Worm (Caenorhabditis elegans): ENCODE data around the gene gar-2.

ce11 chrIII:6309066-6309465 is at the start of gene gar-2:
- TF ChIP-seq tlf-1 (GFP tag; optimal IDR thresholded peaks at IDR 0.05) = no peak
- no peak for TF ChIP-seq pha-4 (tag; optimal IDR thresholded peaks at IDR 0.05)
- no peak for TF ChIP-seq ets-4 (GFP tag; optimal IDR thresholded peaks at IDR 0.05)
- no peak for TF ChIP-seq snpc-4 (GFP tag; optimal IDR thresholded peaks at IDR 0.05)
- no peak for TF ChIP-seq snpc-4 (tag; optimal IDR thresholded peaks at IDR 0.05)
- no peak for TF ChIP-seq hlh-12 (tag; optimal IDR thresholded peaks at IDR 0.05)
- TF ChIP-seq rec-8 (tag; optimal IDR thresholded peaks at IDR 0.05) = no peak
- TF ChIP-seq madf-10 (tag; optimal IDR thresholded peaks at IDR 0.05) = no peak
- TF ChIP-seq Y95B8A.8 (GFP tag; IDR thresholded peaks at IDR 0.05) = no peak
- no peak for TF ChIP-seq ztf-3 (GFP tag; optimal IDR thresholded peaks at IDR 0.05)
- no peak for TF ChIP-seq unc-62 (GFP tag; optimal IDR thresholded peaks at IDR 0.05)
- no peak for TF ChIP-seq ztf-22 (GFP tag; optimal IDR thresholded peaks at IDR 0.05)
- no peak for TF ChIP-seq zfh-2 (GFP tag; conservative IDR thresholded peaks at IDR 0.05)

Data from whole organism, young adult.